Worm (Caenorhabditis elegans) whole organism, mixed stage, embryonic: ENCODE measurements around the gene C33A12.3.

Experiments
- M03D4.4 ChIP-seq: sonication (generic microtip); optimal IDR thresholded peaks from 2 replicates; lab custom pipeline; 2017; ENCODE audit warnings: mild to moderate bottlenecking, missing genetic modification characterization, missing compliant biosample characterization
- bed-3 ChIP-seq: fragments of 200-800 bp; sonication (Bioruptor generic); optimal IDR thresholded peaks from 3 replicates; lab custom pipeline; 2018; ENCODE audit warnings: mild to moderate bottlenecking, missing genetic modification characterization, moderate library complexity, missing compliant biosample characterization
- blmp-1 ChIP-seq: fragments of 150-350 bp; optimal IDR thresholded peaks from 2 replicates; lab custom pipeline; 2014; ENCODE audit warnings: missing biosample characterization, missing genetic modification characterization
- ceh-43 ChIP-seq: fragments of 200-800 bp; sonication (Bioruptor generic); optimal IDR thresholded peaks from 2 replicates; lab custom pipeline; 2018; ENCODE audit warnings: mild to moderate bottlenecking, missing genetic modification characterization, moderate library complexity, missing compliant biosample characterization
- ceh-83 ChIP-seq: fragments of 200-800 bp; sonication (Bioruptor generic); optimal IDR thresholded peaks from 2 replicates; lab custom pipeline; 2018; ENCODE audit warnings: mild to moderate bottlenecking, missing genetic modification characterization, missing compliant biosample characterization
- ces-1 ChIP-seq: fragments of 150-350 bp; optimal IDR thresholded peaks from 2 replicates; lab custom pipeline; 2014; ENCODE audit warnings: missing biosample characterization, missing genetic modification reagents, missing genetic modification characterization
- cnd-1 ChIP-seq: fragments of 200-800 bp; sonication (Bioruptor generic); optimal IDR thresholded peaks from 2 replicates; lab custom pipeline; 2018; ENCODE audit warnings: mild to moderate bottlenecking, missing genetic modification characterization, missing compliant biosample characterization
- elt-3 ChIP-seq: fragments of 150-350 bp; optimal IDR thresholded peaks from 2 replicates; lab custom pipeline; 2014; ENCODE audit warnings: missing biosample characterization, missing genetic modification characterization
- flh-1 ChIP-seq: fragments of 200-800 bp; sonication (Bioruptor generic); optimal IDR thresholded peaks from 2 replicates; lab custom pipeline; 2018; ENCODE audit warnings: mild to moderate bottlenecking, missing genetic modification characterization, moderate library complexity, missing compliant biosample characterization
- ham-2 ChIP-seq: fragments of 200-800 bp; sonication (Bioruptor generic); optimal IDR thresholded peaks from 2 replicates; lab custom pipeline; 2018; ENCODE audit warnings: mild to moderate bottlenecking, missing genetic modification characterization, missing compliant biosample characterization
- hlh-1 ChIP-seq: fragments of 150-350 bp; optimal IDR thresholded peaks from 2 replicates; lab custom pipeline; 2014; ENCODE audit warnings: missing biosample characterization, missing genetic modification reagents, missing genetic modification characterization
- lin-13 ChIP-seq: fragments of 150-350 bp; optimal IDR thresholded peaks from 2 replicates; lab custom pipeline; 2014; ENCODE audit warnings: missing biosample characterization, missing genetic modification characterization
- lsy-2 ChIP-seq: fragments of 150-350 bp; optimal IDR thresholded peaks from 2 replicates; lab custom pipeline; 2014; ENCODE audit warnings: missing biosample characterization, missing genetic modification characterization
- mab-5 ChIP-seq: fragments of 150-350 bp; optimal IDR thresholded peaks from 2 replicates; lab custom pipeline; 2014; ENCODE audit warnings: missing biosample characterization, missing genetic modification characterization
- mep-1 ChIP-seq: fragments of 150-350 bp; optimal IDR thresholded peaks from 2 replicates; lab custom pipeline; 2017; ENCODE audit warnings: missing biosample characterization, missing genetic modification reagents, missing genetic modification characterization, inconsistent platforms
- mls-2 ChIP-seq: sonication (generic microtip); optimal IDR thresholded peaks from 2 replicates; lab custom pipeline; 2016; ENCODE audit warnings: mild to moderate bottlenecking, missing genetic modification characterization, moderate library complexity, missing compliant biosample characterization
- nhr-2 ChIP-seq: fragments of 150-350 bp; optimal IDR thresholded peaks from 2 replicates; lab custom pipeline; 2014; ENCODE audit warnings: missing biosample characterization, missing genetic modification characterization
- nhr-237 ChIP-seq: fragments of 150-350 bp; optimal IDR thresholded peaks from 2 replicates; lab custom pipeline; 2014; ENCODE audit warnings: missing biosample characterization, missing genetic modification characterization
- nhr-28 ChIP-seq: fragments of 150-350 bp; optimal IDR thresholded peaks from 2 replicates; lab custom pipeline; 2014; ENCODE audit warnings: missing biosample characterization, missing genetic modification characterization
- nhr-76 ChIP-seq: sonication (generic microtip); optimal IDR thresholded peaks from 2 replicates; lab custom pipeline; 2017; ENCODE audit warnings: missing biosample characterization, missing genetic modification characterization
- pha-4 ChIP-seq: fragments of 150-350 bp; optimal IDR thresholded peaks from 2 replicates; lab custom pipeline; 2018; ENCODE audit warnings: missing biosample characterization, missing genetic modification reagents, missing genetic modification characterization
- sem-2 ChIP-seq: fragments of 200-800 bp; sonication (Bioruptor generic); optimal IDR thresholded peaks from 2 replicates; lab custom pipeline; 2018; ENCODE audit warnings: mild to moderate bottlenecking, missing genetic modification characterization, missing compliant biosample characterization
- snpc-4 ChIP-seq: fragments of 150-350 bp; optimal IDR thresholded peaks from 2 replicates; lab custom pipeline; 2014; ENCODE audit warnings: missing biosample characterization, missing genetic modification characterization
- sptf-1 ChIP-seq: sonication (generic microtip); optimal IDR thresholded peaks from 2 replicates; lab custom pipeline; 2017; ENCODE audit warnings: mild to moderate bottlenecking, missing genetic modification characterization, moderate library complexity, missing compliant biosample characterization
- tbx-8 ChIP-seq: fragments of 200-800 bp; sonication (Bioruptor generic); optimal IDR thresholded peaks from 2 replicates; lab custom pipeline; 2018; ENCODE audit warnings: mild to moderate bottlenecking, missing genetic modification characterization, moderate library complexity, missing compliant biosample characterization
- unc-39 ChIP-seq: fragments of 150-350 bp; optimal IDR thresholded peaks from 2 replicates; lab custom pipeline; 2014; ENCODE audit warnings: missing biosample characterization, missing genetic modification characterization
- unc-62 ChIP-seq: fragments of 150-350 bp; optimal IDR thresholded peaks from 2 replicates; lab custom pipeline; 2014; ENCODE audit warnings: missing biosample characterization, missing genetic modification reagents, missing genetic modification characterization
- ztf-11 ChIP-seq: fragments of 150-350 bp; optimal IDR thresholded peaks from 2 replicates; lab custom pipeline; 2014; ENCODE audit warnings: missing biosample characterization, missing genetic modification characterization

C33A12.3 gene

DNA sequence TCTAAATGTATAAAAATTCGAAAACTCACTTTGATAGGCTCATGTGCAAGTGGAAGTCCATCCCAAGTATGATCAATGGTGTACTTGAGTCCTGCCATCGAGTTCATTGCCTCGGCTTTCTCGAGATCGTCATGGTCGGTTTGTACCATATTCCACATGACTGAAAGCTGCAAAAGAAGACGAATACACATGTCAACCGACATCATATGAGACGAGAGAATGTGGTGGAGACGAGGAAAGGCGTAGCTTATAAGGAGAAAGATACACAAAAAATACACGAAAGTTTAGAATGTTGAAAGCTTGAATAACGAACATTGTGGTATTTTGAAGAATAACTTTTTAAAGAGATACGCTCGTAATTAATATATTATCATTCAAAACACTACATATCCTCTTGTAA is at the start of gene C33A12.3:
Gene C33A12.3, minus strand, starts transcription at position 167 of the 400 bp plus-strand sequence.
- TF ChIP-seq nhr-237 (tag; lab: Kevin White, UChicago) = no peak
- no peak for TF ChIP-seq mls-2 (tag; lab: Kevin White, UChicago)
- no peak for TF ChIP-seq sptf-1 (tag; lab: Kevin White, UChicago)
- no peak for TF ChIP-seq snpc-4 (tag; lab: Kevin White, UChicago)
- no peak for TF ChIP-seq elt-3 (tag; lab: Kevin White, UChicago)
- TF ChIP-seq blmp-1 (tag; lab: Kevin White, UChicago) = no peak
- TF ChIP-seq hlh-1 = no peak
- TF ChIP-seq ztf-11 (tag; lab: Kevin White, UChicago) = no peak
- TF ChIP-seq nhr-28 = no peak

DNA sequence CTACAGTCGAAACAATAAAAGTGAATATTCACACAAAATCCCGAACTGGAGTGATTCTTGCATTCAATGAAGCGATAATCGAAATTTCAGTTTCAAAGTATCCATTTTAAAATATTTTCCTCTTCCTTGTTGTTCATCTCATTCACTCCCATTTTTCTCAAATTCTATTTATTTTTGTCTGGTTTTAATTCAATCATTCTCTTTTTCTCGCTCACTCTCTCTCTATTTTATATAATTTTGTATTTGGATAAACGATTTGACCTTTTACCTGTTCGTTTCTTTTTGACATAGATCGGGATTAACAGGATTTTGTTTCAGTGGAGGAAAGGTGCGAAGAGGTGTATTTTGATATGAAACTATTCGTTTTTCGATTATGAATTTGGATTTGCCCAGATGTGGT is 33.2 kb upstream of the C33A12.3 start, which contains the start of gene T05A1.5:
Gene T05A1.5, plus strand, starts transcription at position 301 of the 400 bp plus-strand sequence.
- TF ChIP-seq nhr-237 (tag; lab: Kevin White, UChicago) (no peak), lsy-2 (tag; lab: Kevin White, UChicago) (no peak), flh-1 (GFP tag; lab: Kevin White, UChicago) (no peak), blmp-1 (tag; lab: Kevin White, UChicago) (no peak), sem-2 (GFP tag; lab: Kevin White, UChicago) (no peak), sptf-1 (tag; lab: Kevin White, UChicago) (no peak), mep-1 (tag; lab: Kevin White, UChicago) (no peak), mab-5 (no peak), ceh-43 (no peak), ham-2 (GFP tag; lab: Kevin White, UChicago) (no peak), pha-4 (tag; lab: Kevin White, UChicago) (no peak), tbx-8 (GFP tag; lab: Kevin White, UChicago) (no peak), mls-2 (tag; lab: Kevin White, UChicago) (no peak), ztf-11 (tag; lab: Kevin White, UChicago) (no peak), hlh-1 (no peak), snpc-4 (tag; lab: Kevin White, UChicago) (no peak), bed-3 (no peak)

DNA sequence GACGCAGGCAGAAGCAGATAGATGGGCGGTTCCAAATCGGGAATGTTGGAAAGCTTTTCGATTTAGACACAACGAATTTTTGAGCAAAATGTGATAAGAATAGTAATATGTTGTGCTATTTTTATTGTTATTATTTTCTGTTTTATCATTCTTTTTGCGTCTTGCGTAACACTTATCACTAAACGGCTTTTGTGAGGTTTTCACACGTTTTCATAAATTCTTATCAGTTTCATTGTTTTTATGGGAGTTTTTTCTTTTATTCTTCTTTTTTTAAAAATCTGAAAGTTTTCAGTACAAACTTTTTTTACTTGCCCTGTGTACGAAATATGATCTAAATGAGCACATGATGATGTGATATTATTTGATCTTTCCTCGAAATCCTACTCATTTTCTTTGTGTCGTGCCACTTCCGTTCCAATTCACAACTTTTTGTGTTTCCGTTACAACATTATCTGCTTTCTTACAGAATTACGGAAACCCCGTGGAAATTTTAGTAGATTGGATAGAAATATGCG is 27.6 kb upstream of the C33A12.3 start, which contains the start of gene fbl-1:
Gene fbl-1, plus strand, starts transcription at position 465 of the 515 bp plus-strand sequence.
- TF ChIP-seq lsy-2 (tag; lab: Kevin White, UChicago) (no peak), mls-2 (tag; lab: Kevin White, UChicago) (no peak), snpc-4 (tag; lab: Kevin White, UChicago) (no peak), unc-62 (GFP tag; lab: Kevin White, UChicago) (no peak), lin-13 (tag; lab: Kevin White, UChicago) (no peak)

DNA sequence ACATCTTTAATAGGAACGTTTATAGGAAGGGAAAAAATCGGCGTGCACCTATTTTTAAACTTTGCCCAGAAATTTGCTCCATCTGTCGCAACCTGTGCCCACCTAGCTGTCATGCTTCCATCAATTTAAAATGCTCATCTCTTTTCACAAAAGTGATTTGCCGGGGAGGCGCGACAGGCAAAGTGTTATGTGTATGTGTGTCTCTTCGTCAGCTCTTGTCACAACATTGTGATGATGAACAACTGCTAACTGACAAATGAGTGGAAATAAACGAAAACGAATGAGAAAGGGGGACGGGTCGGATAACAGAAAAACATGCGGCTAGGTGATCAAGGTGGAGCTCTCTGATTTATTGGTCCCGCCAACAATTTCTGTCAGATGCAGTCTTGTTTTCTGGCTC is 25.4 kb upstream of the C33A12.3 start:
- TF ChIP-seq hlh-1 (peak; percentile 91), unc-62 (GFP tag; lab: Kevin White, UChicago) (peak; percentile 98), pha-4 (tag; lab: Kevin White, UChicago) (no peak)
- TF ChIP-seq, all 35 proteins: peak for 2

DNA sequence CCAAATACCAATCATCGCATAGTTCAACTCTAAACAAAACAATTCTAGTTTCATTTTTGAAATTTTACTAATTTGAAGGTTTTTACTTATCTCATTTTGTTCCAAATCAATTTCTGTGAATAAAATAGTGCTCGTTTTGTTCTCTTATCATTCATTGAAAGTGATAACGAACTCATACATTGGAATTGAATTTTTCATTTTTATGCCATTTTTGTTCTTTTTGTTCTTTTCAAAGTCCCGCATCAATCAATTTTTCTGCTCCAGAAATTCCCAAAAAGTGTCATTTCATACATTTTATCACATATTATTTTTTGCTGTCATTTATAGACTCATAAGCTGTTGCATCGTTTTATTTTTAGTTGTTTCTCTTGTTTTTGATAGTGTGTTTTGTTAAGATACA is 24.7 kb upstream of the C33A12.3 start:
- TF ChIP-seq nhr-28 (no peak), ceh-83 (no peak)
- TF ChIP-seq, all 35 proteins: peak for 0

DNA sequence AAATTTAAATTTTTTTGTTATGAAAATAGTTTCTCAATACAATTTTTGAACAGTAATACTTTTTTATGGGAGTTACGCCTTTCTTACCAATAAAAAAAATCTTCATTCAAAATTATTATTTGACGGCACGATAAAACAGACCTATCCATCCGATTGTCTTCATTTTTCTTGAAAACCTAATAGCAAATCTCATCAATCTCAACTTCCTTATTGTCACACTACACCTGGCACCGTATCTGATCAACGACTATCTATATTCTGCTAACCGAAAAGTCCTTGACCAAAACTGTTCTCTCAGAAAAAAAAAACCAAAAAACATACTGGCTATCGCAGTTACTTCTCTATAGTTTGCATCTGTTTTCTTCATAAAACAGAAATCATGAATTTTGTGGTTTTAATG is 23.3 kb upstream of the C33A12.3 start:
- TF ChIP-seq elt-3 (tag; lab: Kevin White, UChicago) = no peak
- no peak for TF ChIP-seq nhr-2
- no peak for TF ChIP-seq ham-2 (GFP tag; lab: Kevin White, UChicago)
- no peak for TF ChIP-seq lin-13 (tag; lab: Kevin White, UChicago)
- TF ChIP-seq lsy-2 (tag; lab: Kevin White, UChicago) = no peak
- TF ChIP-seq pha-4 (tag; lab: Kevin White, UChicago) = no peak
- no peak for TF ChIP-seq mab-5
- TF ChIP-seq blmp-1 (tag; lab: Kevin White, UChicago) = no peak
- TF ChIP-seq nhr-76 (tag; lab: Kevin White, UChicago) = no peak
- no peak for TF ChIP-seq cnd-1
- TF ChIP-seq M03D4.4 (tag; lab: Kevin White, UChicago) = no peak
- TF ChIP-seq bed-3 = no peak
- TF ChIP-seq mls-2 (tag; lab: Kevin White, UChicago) = no peak
- no peak for TF ChIP-seq ztf-11 (tag; lab: Kevin White, UChicago)
- TF ChIP-seq unc-39 (tag; lab: Kevin White, UChicago) = no peak
- TF ChIP-seq tbx-8 (GFP tag; lab: Kevin White, UChicago) = no peak
- no peak for TF ChIP-seq ces-1 (GFP tag; lab: Kevin White, UChicago)
